Worm (Caenorhabditis elegans) whole organism, L4/young adult: ENCODE data around the gene Y60A3A.19.
"Not testable (repeated sequence)": the region's sequence is repeated elsewhere in the genome, so short reads cannot be mapped to it uniquely, and the experiment has no call there.

Source experiments
- W03F9.2 ChIP-seq: fragments of 150-350 bp; optimal IDR thresholded peaks from 2 replicates; lab custom pipeline; 2014; ENCODE audit warnings: missing biosample characterization, missing genetic modification characterization
- dao-5 ChIP-seq: sonication (generic microtip); optimal IDR thresholded peaks from 2 replicates; lab custom pipeline; 2016; ENCODE audit warnings: missing genotype, missing genetic modification characterization, moderate library complexity, missing compliant biosample characterization
- him-1 ChIP-seq: sonication (generic microtip); optimal IDR thresholded peaks from 2 replicates; lab custom pipeline; 2016; ENCODE audit warnings: missing genotype, missing genetic modification reagents, missing genetic modification characterization, missing compliant biosample characterization

ce11 chrV:19948993-19949392 is 32.6 kb downstream of the Y60A3A.19 start, which contains the start of gene tmed-4:
- TF ChIP-seq W03F9.2 (tag; lab: Kevin White, UChicago); dao-5 (tag; lab: Kevin White, UChicago); him-1: not testable (repeated sequence)
